Worm (Caenorhabditis elegans) whole organism, early embryonic: ENCODE results near the gene srlf-21.

ENCODE experiments used
- B0310.2 ChIP-seq: sonication (generic microtip); optimal IDR thresholded peaks from 2 replicates; lab custom pipeline; 2016; ENCODE audit warnings: mild to moderate bottlenecking, missing genetic modification characterization, missing compliant biosample characterization
- F13C5.2 ChIP-seq: sonication (generic microtip); optimal IDR thresholded peaks from 2 replicates; lab custom pipeline; 2017; ENCODE audit warnings: mild to moderate bottlenecking, missing genetic modification characterization, inconsistent platforms, missing compliant biosample characterization
- aly-1 ChIP-seq: sonication (generic microtip); optimal IDR thresholded peaks from 2 replicates; lab custom pipeline; 2016; ENCODE audit warnings: missing genetic modification characterization, missing compliant biosample characterization
- ama-1 ChIP-seq: fragments of 150-350 bp; optimal IDR thresholded peaks from 2 replicates; lab custom pipeline; 2014
- ceh-13 ChIP-seq: fragments of 200-800 bp; sonication (Bioruptor generic); optimal IDR thresholded peaks from 2 replicates; lab custom pipeline; 2018; ENCODE audit warnings: mild to moderate bottlenecking, missing genetic modification characterization, missing compliant biosample characterization
- ceh-36 ChIP-seq: sonication (generic microtip); optimal IDR thresholded peaks from 2 replicates; lab custom pipeline; 2016; ENCODE audit warnings: missing genetic modification characterization, inconsistent platforms, missing compliant biosample characterization
- ets-7 ChIP-seq: sonication (generic microtip); optimal IDR thresholded peaks from 2 replicates; lab custom pipeline; 2016; ENCODE audit warnings: missing genotype, missing genetic modification characterization, missing compliant biosample characterization
- flt-1 ChIP-seq: fragments of 200-800 bp; sonication (Bioruptor generic); IDR thresholded peaks from 2 replicates; pipeline ENCODE4 v1.3.6; 2022; ENCODE audit warnings: missing genetic modification characterization, missing compliant biosample characterization
- hmbx-1 ChIP-seq: sonication (generic microtip); optimal IDR thresholded peaks from 2 replicates; lab custom pipeline; 2016; ENCODE audit warnings: mild to moderate bottlenecking, missing genetic modification characterization, missing compliant biosample characterization
- hmg-4 ChIP-seq: fragments of 200-800 bp; sonication (Bioruptor generic); optimal IDR thresholded peaks from 2 replicates; lab custom pipeline; 2018; ENCODE audit warnings: mild to moderate bottlenecking, missing genetic modification characterization, missing compliant biosample characterization
- hnd-1 ChIP-seq: sonication (generic microtip); optimal IDR thresholded peaks from 2 replicates; lab custom pipeline; 2016; ENCODE audit warnings: missing genetic modification characterization, missing compliant biosample characterization
- pes-1 ChIP-seq: fragments of 200-800 bp; sonication (Bioruptor generic); IDR thresholded peaks from 2 replicates; pipeline ENCODE4 v1.3.6; 2022; ENCODE audit warnings: missing genetic modification reagents, missing genetic modification characterization, missing compliant biosample characterization
- scrt-1 ChIP-seq: fragments of 200-800 bp; sonication (Bioruptor generic); IDR thresholded peaks from 2 replicates; pipeline ENCODE4 v1.3.6; 2022; ENCODE audit warnings: missing genetic modification characterization, missing compliant biosample characterization
- sea-1 ChIP-seq: fragments of 200-800 bp; sonication (Bioruptor generic); conservative IDR thresholded peaks from 2 replicates; pipeline ENCODE4 v1.3.6; 2022; ENCODE audit warnings: missing genetic modification characterization, missing compliant biosample characterization
- tbx-11 ChIP-seq: fragments of 200-800 bp; sonication (Bioruptor generic); IDR thresholded peaks from 2 replicates; pipeline ENCODE4 v1.3.6; 2022; ENCODE audit warnings: missing genetic modification characterization, missing compliant biosample characterization
- tbx-37 ChIP-seq: fragments of 200-800 bp; sonication (Bioruptor generic); conservative IDR thresholded peaks from 2 replicates; pipeline ENCODE4 v1.3.6; 2022; ENCODE audit warnings: missing genetic modification reagents, missing genetic modification characterization, missing compliant biosample characterization
- tra-4 ChIP-seq: sonication (generic microtip); optimal IDR thresholded peaks from 2 replicates; lab custom pipeline; 2017; ENCODE audit warnings: missing genetic modification characterization, missing compliant biosample characterization

Gene srlf-21

DNA sequence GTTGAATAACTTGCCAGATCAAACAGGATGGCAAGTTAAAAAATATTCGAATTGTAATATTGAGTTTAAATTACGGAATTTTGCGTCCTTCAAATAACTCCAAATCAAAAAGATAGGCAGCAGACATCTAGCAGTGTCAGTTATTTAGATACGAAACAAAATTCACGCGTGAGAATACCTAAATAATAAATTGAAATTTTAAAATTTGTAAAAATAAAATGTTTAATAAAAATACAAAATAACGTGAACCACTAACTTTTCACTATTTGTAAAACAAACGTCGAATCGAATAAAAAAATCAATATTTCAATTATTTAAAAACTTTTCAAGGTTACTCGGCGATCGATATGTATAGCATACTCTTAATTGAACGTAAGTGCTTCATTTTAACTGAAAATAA, 14.4 kb downstream of the srlf-21 start, which contains the start of gene T02B11.9:
T02B11.9 (plus strand) TSS at position 301 of the 400 bp plus-strand sequence.
- TF ChIP-seq tbx-11 (GFP tag; lab: Robert Waterston, UW) (no peak), tbx-37 (GFP tag; lab: Robert Waterston, UW) (no peak), ceh-13 (no peak), hmbx-1 (tag; lab: Kevin White, UChicago) (no peak), sea-1 (GFP tag; lab: Robert Waterston, UW) (no peak), aly-1 (no peak), tra-4 (tag; lab: Kevin White, UChicago) (no peak), hnd-1 (tag; lab: Kevin White, UChicago) (no peak), flt-1 (no peak), ceh-36 (no peak), F13C5.2 (tag; lab: Kevin White, UChicago) (no peak), hmg-4 (no peak), B0310.2 (tag; lab: Kevin White, UChicago) (no peak), ets-7 (tag; lab: Kevin White, UChicago) (no peak), ama-1 (lab: Kevin White, UChicago) (no peak), pes-1 (no peak), scrt-1 (GFP tag; lab: Robert Waterston, UW) (no peak)

DNA sequence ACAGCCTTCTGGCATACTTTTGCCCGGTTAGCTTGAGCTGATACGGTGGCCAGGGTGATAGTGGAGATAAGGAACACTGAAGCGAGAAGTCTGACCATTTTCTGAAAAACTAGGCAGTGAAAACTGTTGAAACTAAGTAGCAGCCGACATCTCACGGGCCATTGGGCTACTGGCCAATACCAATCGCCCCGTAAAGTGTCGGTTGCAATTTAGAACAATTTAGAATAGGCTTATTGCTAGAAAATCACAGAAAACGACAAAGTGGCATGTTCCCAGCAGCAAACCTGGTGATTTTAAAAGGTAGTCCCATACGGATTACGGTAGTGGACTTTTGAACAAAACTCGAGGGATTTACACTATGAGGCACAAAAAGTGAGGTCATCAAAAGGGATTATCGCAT, 19.3 kb downstream of the srlf-21 start, which contains the start of gene T02B11.4:
T02B11.4 (minus strand) TSS at position 101 of the 400 bp plus-strand sequence.
- TF ChIP-seq hnd-1 (tag; lab: Kevin White, UChicago) = no peak
- no peak for TF ChIP-seq tbx-37 (GFP tag; lab: Robert Waterston, UW)
- no peak for TF ChIP-seq sea-1 (GFP tag; lab: Robert Waterston, UW)
- TF ChIP-seq flt-1 = no peak
- TF ChIP-seq aly-1 = no peak
- TF ChIP-seq ceh-36 = no peak
- no peak for TF ChIP-seq tbx-11 (GFP tag; lab: Robert Waterston, UW)
- no peak for TF ChIP-seq F13C5.2 (tag; lab: Kevin White, UChicago)
- TF ChIP-seq tra-4 (tag; lab: Kevin White, UChicago) = no peak
- TF ChIP-seq hmbx-1 (tag; lab: Kevin White, UChicago) = no peak
- TF ChIP-seq B0310.2 (tag; lab: Kevin White, UChicago) = no peak
- TF ChIP-seq ama-1 (lab: Kevin White, UChicago) = no peak
- TF ChIP-seq hmg-4 = no peak
- no peak for TF ChIP-seq scrt-1 (GFP tag; lab: Robert Waterston, UW)
- no peak for TF ChIP-seq pes-1
- no peak for TF ChIP-seq ceh-13

DNA sequence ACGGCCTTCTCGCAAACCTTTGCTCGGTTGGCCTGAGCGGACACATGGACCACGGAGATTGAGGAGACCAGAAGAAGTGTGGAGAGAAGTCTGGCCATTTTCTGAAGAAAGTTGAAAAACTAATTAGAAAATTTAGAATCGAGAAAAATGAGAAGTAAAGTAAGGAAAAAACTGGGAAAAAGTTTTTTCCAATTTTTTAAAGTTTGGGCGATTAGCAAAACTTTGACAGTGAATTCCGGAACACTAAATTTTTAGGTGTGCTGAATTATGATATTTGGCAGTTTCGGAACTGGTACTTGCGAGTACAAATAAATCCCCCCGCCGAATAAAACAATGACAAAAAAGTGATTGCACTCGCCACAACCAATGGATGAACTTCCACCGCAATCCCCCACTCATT, 23.6 kb downstream of the srlf-21 start, which contains the start of gene T02B11.3:
T02B11.3 (minus strand) TSS at position 101 of the 400 bp plus-strand sequence.
- no peak for TF ChIP-seq ets-7 (tag; lab: Kevin White, UChicago)
- no peak for TF ChIP-seq flt-1
- TF ChIP-seq F13C5.2 (tag; lab: Kevin White, UChicago) = no peak
- TF ChIP-seq ama-1 (lab: Kevin White, UChicago) = no peak
- no peak for TF ChIP-seq ceh-36
- no peak for TF ChIP-seq pes-1
- TF ChIP-seq tra-4 (tag; lab: Kevin White, UChicago) = no peak
- no peak for TF ChIP-seq aly-1
- no peak for TF ChIP-seq ceh-13
- no peak for TF ChIP-seq tbx-37 (GFP tag; lab: Robert Waterston, UW)
- TF ChIP-seq hnd-1 (tag; lab: Kevin White, UChicago) = no peak
- TF ChIP-seq hmg-4 = no peak
- TF ChIP-seq scrt-1 (GFP tag; lab: Robert Waterston, UW) = no peak
- TF ChIP-seq sea-1 (GFP tag; lab: Robert Waterston, UW) = no peak
- no peak for TF ChIP-seq hmbx-1 (tag; lab: Kevin White, UChicago)
- TF ChIP-seq B0310.2 (tag; lab: Kevin White, UChicago) = no peak
- TF ChIP-seq tbx-11 (GFP tag; lab: Robert Waterston, UW) = no peak

DNA sequence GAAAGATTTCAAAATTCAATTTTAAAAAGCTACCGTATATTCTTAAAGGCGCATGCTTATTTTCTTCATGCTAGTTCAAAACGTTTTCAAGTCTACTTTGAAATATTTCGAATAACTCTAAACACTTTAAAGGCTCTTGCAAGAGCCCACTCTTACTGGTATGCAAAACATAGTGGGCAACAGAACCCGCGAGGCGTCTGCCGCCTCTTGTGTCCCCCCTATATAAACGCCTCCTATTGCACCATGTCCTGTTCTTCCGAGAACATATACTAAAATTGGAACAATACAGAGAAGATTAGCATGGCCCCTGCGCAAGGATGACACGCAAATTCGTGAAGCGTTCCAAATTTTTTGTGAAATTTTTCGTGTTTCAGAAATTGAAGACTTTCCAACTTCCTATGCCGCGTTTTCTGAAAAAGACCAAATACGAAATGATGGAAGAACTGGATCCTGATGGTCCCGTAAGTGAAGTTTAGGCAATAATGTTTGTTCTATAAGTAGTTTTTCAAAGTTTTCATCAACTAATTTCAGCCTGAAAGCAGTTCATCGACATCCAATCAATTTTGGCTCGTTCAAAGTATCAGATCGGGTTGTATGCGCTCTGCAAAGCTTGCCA, 31.4 kb downstream of the srlf-21 start:
- TF ChIP-seq B0310.2 (tag; lab: Kevin White, UChicago) (no peak), ceh-13 (no peak), tbx-11 (GFP tag; lab: Robert Waterston, UW) (no peak), tbx-37 (GFP tag; lab: Robert Waterston, UW) (no peak), pes-1 (peak; percentile 62), tra-4 (tag; lab: Kevin White, UChicago) (no peak), flt-1 (peak; percentile 44; the same call in 1 of the 2 replicates), aly-1 (no peak), ets-7 (tag; lab: Kevin White, UChicago) (no peak), sea-1 (GFP tag; lab: Robert Waterston, UW) (no peak), hmg-4 (no peak)

DNA sequence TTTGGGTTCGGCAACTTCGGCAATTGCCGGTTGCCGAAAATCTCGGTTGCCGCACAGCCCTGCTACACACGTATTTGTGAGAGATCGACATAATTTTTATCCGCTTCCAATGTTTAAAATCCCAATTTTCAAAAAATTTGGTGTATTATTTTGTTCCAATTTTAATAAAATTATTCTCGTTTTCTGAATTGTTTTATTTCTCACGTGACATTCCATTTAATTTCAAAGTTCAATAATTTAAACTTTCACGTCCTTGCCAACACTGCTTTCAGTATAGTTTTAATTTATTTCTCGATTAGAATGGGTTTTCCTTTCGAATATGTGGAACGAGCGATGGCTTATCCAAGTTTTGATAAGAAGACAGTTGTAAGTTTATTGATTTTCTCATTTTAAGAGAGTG, 33.8 kb downstream of the srlf-21 start, which contains the start of gene K09C6.2:
K09C6.2 (plus strand) TSS at position 301 of the 400 bp plus-strand sequence.
- TF ChIP-seq F13C5.2 (tag; lab: Kevin White, UChicago) (no peak), ceh-13 (no peak), pes-1 (no peak), hmg-4 (no peak), sea-1 (GFP tag; lab: Robert Waterston, UW) (no peak), aly-1 (no peak), scrt-1 (GFP tag; lab: Robert Waterston, UW) (no peak), ceh-36 (no peak)

DNA sequence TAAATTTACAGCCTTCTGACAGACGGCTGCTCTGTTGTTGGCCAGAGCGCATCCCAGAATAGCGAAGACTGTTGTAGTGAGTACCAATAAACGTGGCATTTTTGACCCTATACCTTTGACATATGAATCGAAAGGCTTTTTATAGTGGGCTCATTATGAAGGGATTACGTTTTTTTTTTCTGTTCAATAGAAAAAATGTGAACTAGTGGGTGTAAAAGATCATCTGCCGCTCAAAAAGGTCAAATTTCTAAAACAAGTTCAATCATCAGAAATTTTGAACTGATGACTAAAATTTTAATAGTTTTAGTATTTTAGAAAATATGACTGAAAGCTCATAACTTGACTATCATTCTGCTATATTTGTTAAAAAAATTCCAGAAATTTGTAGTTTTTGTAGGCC, 35.4 kb downstream of the srlf-21 start, which contains the start of gene K09C6.9:
K09C6.9 (minus strand) TSS at position 101 of the 400 bp plus-strand sequence.
- TF ChIP-seq ceh-13 (no peak), hnd-1 (tag; lab: Kevin White, UChicago) (no peak), hmbx-1 (tag; lab: Kevin White, UChicago) (no peak), ceh-36 (no peak), ama-1 (lab: Kevin White, UChicago) (no peak), flt-1 (no peak), pes-1 (no peak), ets-7 (tag; lab: Kevin White, UChicago) (no peak)

DNA sequence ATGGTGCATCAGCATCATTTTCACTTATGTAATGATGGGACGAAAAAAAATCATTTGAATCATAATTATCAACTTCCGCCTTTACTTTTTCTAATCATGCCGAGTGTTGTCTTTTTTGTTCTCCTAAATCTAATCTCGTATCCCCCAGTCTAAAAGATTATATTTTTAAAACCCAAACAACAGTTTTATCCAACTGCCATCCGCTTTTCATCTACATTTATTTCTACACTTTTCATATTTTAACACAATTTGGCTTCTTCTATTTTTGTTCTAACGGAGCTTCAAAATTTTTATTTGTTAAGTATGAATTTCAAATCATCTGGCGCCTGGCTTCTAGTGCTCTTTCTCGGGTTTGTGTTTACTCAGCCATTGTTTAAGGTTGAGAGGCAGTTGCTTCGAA, 38.1 kb downstream of the srlf-21 start, which contains the start of gene K09C6.3:
K09C6.3 (plus strand) TSS at position 301 of the 400 bp plus-strand sequence.
- TF ChIP-seq sea-1 (GFP tag; lab: Robert Waterston, UW) = no peak
- TF ChIP-seq aly-1 = no peak
- no peak for TF ChIP-seq hmg-4
- no peak for TF ChIP-seq F13C5.2 (tag; lab: Kevin White, UChicago)
- TF ChIP-seq tbx-37 (GFP tag; lab: Robert Waterston, UW) = no peak
- TF ChIP-seq tra-4 (tag; lab: Kevin White, UChicago) = no peak
- TF ChIP-seq B0310.2 (tag; lab: Kevin White, UChicago) = no peak
- no peak for TF ChIP-seq hnd-1 (tag; lab: Kevin White, UChicago)
- TF ChIP-seq ceh-36 = no peak
- no peak for TF ChIP-seq tbx-11 (GFP tag; lab: Robert Waterston, UW)
- no peak for TF ChIP-seq scrt-1 (GFP tag; lab: Robert Waterston, UW)
- TF ChIP-seq ama-1 (lab: Kevin White, UChicago) = no peak
- TF ChIP-seq hmbx-1 (tag; lab: Kevin White, UChicago) = no peak
- no peak for TF ChIP-seq ceh-13
- TF ChIP-seq ets-7 (tag; lab: Kevin White, UChicago) = no peak
- TF ChIP-seq flt-1 = no peak
- no peak for TF ChIP-seq pes-1
